Worm (Caenorhabditis elegans) whole organism, L1 larva: ENCODE results near the gene ife-5.

Source experiments
- F16B12.6 ChIP-seq: fragments of 150-350 bp; optimal IDR thresholded peaks from 2 replicates; lab custom pipeline; 2014; ENCODE audit warnings: missing biosample characterization, missing genetic modification characterization
- Y116A8C.19 ChIP-seq: sonication (generic microtip); optimal IDR thresholded peaks from 2 replicates; lab custom pipeline; 2016; ENCODE audit warnings: missing compliant biosample characterization, missing genetic modification characterization, borderline replicate concordance
- aly-2 ChIP-seq: fragments of 150-350 bp; optimal IDR thresholded peaks from 2 replicates; lab custom pipeline; 2014; ENCODE audit warnings: missing biosample characterization, missing genetic modification characterization
- ama-1 ChIP-seq: fragments of 150-350 bp; optimal IDR thresholded peaks from 2 replicates; lab custom pipeline; 2014
- blmp-1 ChIP-seq: fragments of 150-350 bp; optimal IDR thresholded peaks from 2 replicates; lab custom pipeline; 2014; ENCODE audit warnings: missing biosample characterization, missing genetic modification characterization
- ceh-63 ChIP-seq: fragments of 200-800 bp; sonication (Bioruptor generic); optimal IDR thresholded peaks from 2 replicates; lab custom pipeline; 2018; ENCODE audit warnings: mild to moderate bottlenecking, missing genetic modification characterization, missing compliant biosample characterization
- ceh-82 ChIP-seq, 3 experiments: fragments of 150-350 bp in 1 of 3; sonication (generic microtip) in 2 of 3; optimal IDR thresholded peaks; 2 replicates each; lab custom pipeline; 2014 to 2017; ENCODE audit warnings: missing biosample characterization in 3 of 3, missing genetic modification characterization in 3 of 3
- ceh-88 ChIP-seq: fragments of 200-800 bp; sonication (Bioruptor generic); IDR thresholded peaks from 2 replicates; pipeline ENCODE4 v1.3.6; 2022; ENCODE audit warnings: missing genetic modification characterization, missing compliant biosample characterization
- dpl-1 ChIP-seq, 3 experiments: fragments of 150-350 bp in 2 of 3; sonication (generic microtip) in 1 of 3; optimal IDR thresholded peaks; 2 replicates each; lab custom pipeline; 2014 to 2017; ENCODE audit warnings: missing biosample characterization in 3 of 3, missing genetic modification characterization in 3 of 3, missing genetic modification reagents in 3 of 3
- dsc-1 ChIP-seq: sonication (generic microtip); optimal IDR thresholded peaks from 2 replicates; lab custom pipeline; 2016; ENCODE audit warnings: mild to moderate bottlenecking, missing genetic modification characterization, missing compliant biosample characterization
- efl-1 ChIP-seq, 4 experiments: fragments of 150-350 bp; optimal IDR thresholded peaks in 3 of 4; peaks in 1 of 4; 1 replicate in 1 of 4; 2 replicates in 3 of 4; lab custom pipeline; 2014; ENCODE audit warnings: missing biosample characterization in 2 of 4, missing genetic modification characterization in 2 of 4, missing genetic modification reagents in 2 of 4
- egl-13 ChIP-seq: sonication (generic microtip); optimal IDR thresholded peaks from 2 replicates; lab custom pipeline; 2016; ENCODE audit warnings: missing genotype, missing genetic modification reagents, missing genetic modification characterization, missing compliant biosample characterization
- elt-2 ChIP-seq: sonication (generic microtip); optimal IDR thresholded peaks from 2 replicates; lab custom pipeline; 2016; ENCODE audit warnings: missing genetic modification characterization, mild to moderate bottlenecking, inconsistent platforms, missing compliant biosample characterization, missing genetic modification reagents
- elt-3 ChIP-seq, 6 experiments: fragments of 150-350 bp in 1 of 6; sonication (generic microtip); optimal IDR thresholded peaks; 2 replicates each; lab custom pipeline; 2017 to 2018; ENCODE audit warnings: missing biosample characterization in 6 of 6, missing genetic modification characterization in 6 of 6, inconsistent platforms in 1 of 6
- fkh-8 ChIP-seq: sonication (generic microtip); optimal IDR thresholded peaks from 2 replicates; lab custom pipeline; 2016; ENCODE audit warnings: mild to moderate bottlenecking, missing genetic modification characterization, missing compliant biosample characterization
- fos-1 ChIP-seq: fragments of 150-350 bp; optimal IDR thresholded peaks from 2 replicates; lab custom pipeline; 2014; ENCODE audit warnings: missing biosample characterization, missing genetic modification characterization
- grh-1 ChIP-seq: fragments of 200-800 bp; sonication (Bioruptor generic); IDR thresholded peaks from 2 replicates; pipeline ENCODE4 v1.3.6; 2022; ENCODE audit warnings: missing genetic modification reagents, missing genetic modification characterization, missing compliant biosample characterization
- hlh-17 ChIP-seq: fragments of 200-800 bp; sonication (Bioruptor generic); optimal IDR thresholded peaks from 2 replicates; lab custom pipeline; 2018; ENCODE audit warnings: missing genetic modification characterization, mild to moderate bottlenecking, missing compliant biosample characterization, moderate library complexity, borderline replicate concordance
- lin-14 ChIP-seq: fragments of 200-800 bp; sonication (Bioruptor generic); optimal IDR thresholded peaks from 2 replicates; lab custom pipeline; 2018; ENCODE audit warnings: mild to moderate bottlenecking, missing genetic modification characterization, moderate library complexity, missing compliant biosample characterization
- lin-15B ChIP-seq: fragments of 150-350 bp; sonication (generic microtip); optimal IDR thresholded peaks from 3 replicates; lab custom pipeline; 2014; ENCODE audit warnings: missing biosample characterization, missing genetic modification characterization
- lin-35 ChIP-seq, 2 experiments: fragments of 150-350 bp; optimal IDR thresholded peaks; 2 replicates each; lab custom pipeline; 2014; ENCODE audit warnings: missing biosample characterization in 2 of 2, missing genetic modification characterization in 2 of 2, missing genetic modification reagents in 2 of 2
- lsy-2 ChIP-seq, 2 experiments: fragments of 150-350 bp; optimal IDR thresholded peaks; 2 replicates each; lab custom pipeline; 2014; ENCODE audit warnings: missing biosample characterization in 2 of 2, missing genetic modification characterization in 2 of 2
- mep-1 ChIP-seq: fragments of 150-350 bp; optimal IDR thresholded peaks from 2 replicates; lab custom pipeline; 2014; ENCODE audit warnings: missing biosample characterization, missing genetic modification characterization
- nhr-19 ChIP-seq: fragments of 200-800 bp; sonication (Bioruptor generic); conservative IDR thresholded peaks from 2 replicates; pipeline ENCODE4 v1.3.6; 2022; ENCODE audit warnings: missing genetic modification characterization, missing compliant biosample characterization
- nhr-20 ChIP-seq: sonication (generic microtip); optimal IDR thresholded peaks from 2 replicates; lab custom pipeline; 2016; ENCODE audit warnings: mild to moderate bottlenecking, missing genetic modification characterization, missing compliant biosample characterization
- nhr-71 ChIP-seq: sonication (generic microtip); optimal IDR thresholded peaks from 2 replicates; lab custom pipeline; 2016; ENCODE audit warnings: mild to moderate bottlenecking, missing genetic modification characterization, moderate library complexity, missing compliant biosample characterization
- nhr-84 ChIP-seq: sonication (generic microtip); optimal IDR thresholded peaks from 2 replicates; lab custom pipeline; 2017; ENCODE audit warnings: missing biosample characterization, missing genetic modification characterization
- nhr-85 ChIP-seq: sonication (generic microtip); peaks from one replicate; lab custom pipeline; 2016; ENCODE audit warnings: missing genetic modification characterization, inconsistent platforms, missing compliant biosample characterization
- nhr-90 ChIP-seq: sonication (generic microtip); optimal IDR thresholded peaks from 2 replicates; lab custom pipeline; 2016; ENCODE audit warnings: mild to moderate bottlenecking, missing genetic modification characterization, missing compliant biosample characterization; ENCODE audit not compliant: poor library complexity
- pag-3 ChIP-seq: sonication (generic microtip); optimal IDR thresholded peaks from 2 replicates; lab custom pipeline; 2017; ENCODE audit warnings: missing genetic modification characterization, mild to moderate bottlenecking, missing compliant biosample characterization, antibody characterized with exemption, borderline replicate concordance; ENCODE audit not compliant: insufficient read depth
- rnt-1 ChIP-seq: sonication (generic microtip); optimal IDR thresholded peaks from 2 replicates; lab custom pipeline; 2016; ENCODE audit warnings: mild to moderate bottlenecking, missing genetic modification characterization, moderate library complexity, missing compliant biosample characterization
- snu-23 ChIP-seq: sonication (generic microtip); optimal IDR thresholded peaks from 2 replicates; lab custom pipeline; 2016; ENCODE audit warnings: missing genetic modification characterization, missing compliant biosample characterization
- swsn-7 ChIP-seq: sonication (generic microtip); optimal IDR thresholded peaks from 2 replicates; lab custom pipeline; 2016; ENCODE audit warnings: missing genetic modification characterization, missing compliant biosample characterization
- tlp-1 ChIP-seq: fragments of 150-350 bp; optimal IDR thresholded peaks from 2 replicates; lab custom pipeline; 2014; ENCODE audit warnings: missing biosample characterization, missing genetic modification characterization
- unc-130 ChIP-seq: fragments of 150-350 bp; optimal IDR thresholded peaks from 2 replicates; lab custom pipeline; 2017; ENCODE audit warnings: missing biosample characterization, missing genetic modification characterization, inconsistent platforms
- unc-98 ChIP-seq: fragments of 200-800 bp; sonication (Bioruptor generic); IDR thresholded peaks from 2 replicates; pipeline ENCODE4 v1.3.6; 2022; ENCODE audit warnings: missing genetic modification characterization, missing compliant biosample characterization
- xbp-1 ChIP-seq: sonication (generic microtip); optimal IDR thresholded peaks from 2 replicates; lab custom pipeline; 2016; ENCODE audit warnings: missing genetic modification characterization, missing compliant biosample characterization
- ztf-11 ChIP-seq, 2 experiments: sonication (generic microtip); optimal IDR thresholded peaks; 2 replicates each; lab custom pipeline; 2016 to 2017; ENCODE audit warnings: missing genetic modification characterization in 2 of 2, missing biosample characterization in 1 of 2, missing compliant biosample characterization in 1 of 2
- ztf-4 ChIP-seq: fragments of 150-350 bp; optimal IDR thresholded peaks from 2 replicates; lab custom pipeline; 2014; ENCODE audit warnings: missing biosample characterization, missing genetic modification characterization

The ife-5 gene

ce11 chrII:12280360-12280759 lies at the start of gene ife-5:
TSS of gene ife-5 (plus strand) at chrII:12280660.
- no peak for TF ChIP-seq ztf-4 (tag; lab: Kevin White, UChicago)
- TF ChIP-seq nhr-84 (tag; lab: Kevin White, UChicago): no peak
- no peak for TF ChIP-seq ceh-88 (GFP tag; lab: Robert Waterston, UW)
- TF ChIP-seq nhr-19 (GFP tag; lab: Robert Waterston, UW): no peak
- TF ChIP-seq unc-130 (tag; lab: Kevin White, UChicago): no peak
- TF ChIP-seq elt-2 (tag; lab: Kevin White, UChicago): no peak
- no peak for TF ChIP-seq swsn-7
- TF ChIP-seq F16B12.6 (tag; lab: Kevin White, UChicago): no peak
- TF ChIP-seq tlp-1 (tag; lab: Kevin White, UChicago): no peak
- no peak for TF ChIP-seq dsc-1
- TF ChIP-seq fos-1 (tag; lab: Kevin White, UChicago): no peak
- no peak for TF ChIP-seq Y116A8C.19 (tag; lab: Kevin White, UChicago)
- no peak for TF ChIP-seq ztf-11 (tag; optimal IDR thresholded peaks at IDR 0.05; lab: Kevin White, UChicago)
- TF ChIP-seq fkh-8 (tag; lab: Kevin White, UChicago): no peak

ce11 chrII:12237555-12237954 lies 42.9 kb upstream of the ife-5 start:
- TF ChIP-seq lin-14 (GFP tag; lab: Kevin White, UChicago) (no peak), hlh-17 (GFP tag; lab: Kevin White, UChicago) (no peak), nhr-71 (no peak), unc-98 (GFP tag; lab: Robert Waterston, UW) (no peak), pag-3 (tag; lab: Kevin White, UChicago) (no peak), nhr-20 (no peak), blmp-1 (tag; lab: Kevin White, UChicago) (peak; percentile 86), ceh-82 (tag; optimal IDR thresholded peaks at IDR 0.05; lab: Kevin White, UChicago) (no peak), lsy-2 (tag; optimal IDR thresholded peaks at IDR 0.05; lab: Kevin White, UChicago) (peak in 1 of 2 experiments; percentile 54), snu-23 (GFP tag; lab: Kevin White, UChicago) (peak; percentile 28), dpl-1 (GFP tag; optimal IDR thresholded peaks at IDR 0.05; lab: Kevin White, UChicago) (no peak), mep-1 (peak; percentile 14), grh-1 (peak; percentile 83), lin-35 (GFP tag; optimal IDR thresholded peaks at IDR 0.05; lab: Kevin White, UChicago) (no peak), xbp-1 (tag; lab: Kevin White, UChicago) (peak; percentile 94), nhr-85 (tag; lab: Kevin White, UChicago) (peak; percentile 40), aly-2 (no peak), tlp-1 (tag; lab: Kevin White, UChicago) (no peak), lin-15B (tag; lab: Kevin White, UChicago) (no peak), rnt-1 (no peak), efl-1 (optimal IDR thresholded peaks at IDR 0.05; lab: Kevin White, UChicago) (no peak), efl-1 (GFP tag; optimal IDR thresholded peaks at IDR 0.05 in 1 of 2; lab: Kevin White, UChicago) (peak in 1 of 2 experiments; percentile 91), ama-1 (lab: Kevin White, UChicago) (no peak), ceh-63 (GFP tag; lab: Kevin White, UChicago) (no peak), ztf-4 (tag; lab: Kevin White, UChicago) (peak; percentile 5), elt-3 (tag; optimal IDR thresholded peaks at IDR 0.05; lab: Kevin White, UChicago) (peak in 3 of 6 experiments; percentile 16 to 75 (median 45)), nhr-90 (tag; lab: Kevin White, UChicago) (peak; percentile 2)
- TF ChIP-seq, all 84 proteins: peak for 11

- TF ChIP-seq nhr-84 (tag; lab: Kevin White, UChicago) (peak; percentile 41), fos-1 (tag; lab: Kevin White, UChicago) (no peak), elt-3 (tag; optimal IDR thresholded peaks at IDR 0.05; lab: Kevin White, UChicago) (peak in 4 of 6 experiments; percentile 43 to 56 (median 54)), blmp-1 (tag; lab: Kevin White, UChicago) (peak; percentile 96), nhr-85 (tag; lab: Kevin White, UChicago) (peak; percentile 87), nhr-71 (peak; percentile 33), lin-15B (tag; lab: Kevin White, UChicago) (no peak), snu-23 (GFP tag; lab: Kevin White, UChicago) (peak; percentile 18), egl-13 (no peak), nhr-20 (peak; percentile 14), grh-1 (peak; percentile 29; the same call in 1 of the 2 replicates)
Measured at ce11 chrII:12239449-12239848, 41.0 kb upstream of the ife-5 start.
